Fruit fly (Drosophila melanogaster) whole organism, embryonic: ENCODE data around the gene CG15418.

ENCODE experiments used
- Bgb ChIP-seq: fragments of 200-800 bp; sonication (Bioruptor generic); IDR thresholded peaks from 2 replicates; pipeline ENCODE4 v1.3.6; 2022; ENCODE audit warnings: missing biosample characterization, missing genetic modification characterization; ENCODE audit not compliant: partially characterized antibody
- CG1233 ChIP-seq: fragments of 200-800 bp; sonication (Bioruptor generic); optimal IDR thresholded peaks from 4 replicates; lab custom pipeline; 2018; ENCODE audit warnings: missing biosample characterization, mild to moderate bottlenecking, missing genetic modification characterization
- CG12942 ChIP-seq: fragments of 200-800 bp; sonication (Bioruptor generic); optimal IDR thresholded peaks from 3 replicates; lab custom pipeline; 2016; ENCODE audit warnings: missing biosample characterization, missing genetic modification characterization
- CG13123 ChIP-seq: fragments of 200-800 bp; sonication (Bioruptor generic); optimal IDR thresholded peaks from 2 replicates; lab custom pipeline; 2016; ENCODE audit warnings: missing biosample characterization, missing genetic modification characterization
- CG13775 ChIP-seq: fragments of 200-800 bp; sonication (Bioruptor generic); optimal IDR thresholded peaks from 3 replicates; lab custom pipeline; 2017; ENCODE audit warnings: missing biosample characterization, mild to moderate bottlenecking, missing genetic modification characterization
- CG1529 ChIP-seq: fragments of 200-800 bp; sonication (Bioruptor generic); optimal IDR thresholded peaks from 3 replicates; lab custom pipeline; 2018; ENCODE audit warnings: missing biosample characterization, missing genetic modification characterization
- CG18262 ChIP-seq: fragments of 200-800 bp; optimal IDR thresholded peaks from 3 replicates; lab custom pipeline; 2019; ENCODE audit warnings: missing biosample characterization, mild to moderate bottlenecking, missing genetic modification characterization, moderate library complexity
- CG18764 ChIP-seq: fragments of 200-800 bp; sonication (Bioruptor generic); optimal IDR thresholded peaks from 3 replicates; lab custom pipeline; 2016; ENCODE audit warnings: missing biosample characterization, missing genetic modification characterization
- CG2129 ChIP-seq: fragments of 200-800 bp; sonication (Bioruptor generic); IDR thresholded peaks from 2 replicates; pipeline ENCODE4 v1.3.6; 2022; ENCODE audit warnings: missing biosample characterization, missing genetic modification characterization; ENCODE audit not compliant: partially characterized antibody
- CG2712 ChIP-seq: fragments of 200-800 bp; optimal IDR thresholded peaks from 3 replicates; lab custom pipeline; 2019; ENCODE audit warnings: missing biosample characterization, mild to moderate bottlenecking, missing genetic modification characterization, moderate library complexity
- CG30020 ChIP-seq: fragments of 200-800 bp; optimal IDR thresholded peaks from 2 replicates; lab custom pipeline; 2019; ENCODE audit warnings: missing biosample characterization, mild to moderate bottlenecking, missing genetic modification characterization, moderate library complexity
- CG33213 ChIP-seq: fragments of 200-800 bp; sonication (Bioruptor generic); optimal IDR thresholded peaks from 3 replicates; lab custom pipeline; 2016; ENCODE audit warnings: missing biosample characterization, missing genetic modification characterization
- CG34376 ChIP-seq: fragments of 200-800 bp; sonication (Bioruptor generic); optimal IDR thresholded peaks from 2 replicates; lab custom pipeline; 2018; ENCODE audit warnings: missing biosample characterization, mild to moderate bottlenecking, missing genetic modification characterization
- CG6254 ChIP-seq: fragments of 200-800 bp; sonication (Bioruptor generic); optimal IDR thresholded peaks from 3 replicates; lab custom pipeline; 2017; ENCODE audit warnings: mild to moderate bottlenecking, missing biosample characterization, missing genetic modification reagents, missing genetic modification characterization
- CG6765 ChIP-seq: fragments of 200-800 bp; sonication (Bioruptor generic); optimal IDR thresholded peaks from 3 replicates; lab custom pipeline; 2017; ENCODE audit warnings: missing biosample characterization, mild to moderate bottlenecking, missing genetic modification characterization
- CG6791 ChIP-seq: fragments of 200-800 bp; sonication (Bioruptor generic); IDR thresholded peaks from 3 replicates; pipeline ENCODE4 v1.3.6; 2022; ENCODE audit warnings: missing biosample characterization, missing genetic modification characterization; ENCODE audit not compliant: partially characterized antibody
- CG7271 ChIP-seq: fragments of 200-800 bp; sonication (Bioruptor generic); optimal IDR thresholded peaks from 2 replicates; lab custom pipeline; 2018; ENCODE audit warnings: missing biosample characterization, mild to moderate bottlenecking, missing genetic modification characterization, moderate library complexity
- CG7556 ChIP-seq: fragments of 200-800 bp; sonication (Bioruptor generic); optimal IDR thresholded peaks from 2 replicates; lab custom pipeline; 2017; ENCODE audit warnings: missing biosample characterization, mild to moderate bottlenecking, missing genetic modification characterization
- CG8089 ChIP-seq: fragments of 200-800 bp; sonication (Bioruptor generic); optimal IDR thresholded peaks from 3 replicates; lab custom pipeline; 2016; ENCODE audit warnings: missing biosample characterization, missing genetic modification characterization
- CG9609 ChIP-seq: fragments of 200-800 bp; sonication (Bioruptor generic); optimal IDR thresholded peaks from 3 replicates; lab custom pipeline; 2016; ENCODE audit warnings: missing biosample characterization, missing genetic modification characterization
- D19B ChIP-seq: fragments of 200-800 bp; sonication (Bioruptor generic); optimal IDR thresholded peaks from 2 replicates; lab custom pipeline; 2017; ENCODE audit warnings: missing biosample characterization, mild to moderate bottlenecking, missing genetic modification characterization
- Dbx ChIP-seq: fragments of 200-800 bp; sonication (Bioruptor generic); IDR thresholded peaks from 3 replicates; pipeline ENCODE4 v1.3.6; 2022; ENCODE audit warnings: missing biosample characterization, missing genetic modification characterization
- Deaf1 ChIP-seq: fragments of 200-800 bp; optimal IDR thresholded peaks from 3 replicates; lab custom pipeline; 2019; ENCODE audit warnings: missing biosample characterization, mild to moderate bottlenecking, missing genetic modification characterization, moderate library complexity
- Dip3 ChIP-seq: fragments of 200-800 bp; sonication (Bioruptor generic); optimal IDR thresholded peaks from 3 replicates; lab custom pipeline; 2016; ENCODE audit warnings: missing biosample characterization, missing genetic modification characterization
- Doc2 ChIP-seq: fragments of 200-800 bp; sonication (Bioruptor generic); IDR thresholded peaks from 2 replicates; pipeline ENCODE4 v1.3.6; 2022; ENCODE audit warnings: missing biosample characterization, missing genetic modification characterization
- Hr39 ChIP-seq: fragments of >200 bp; optimal IDR thresholded peaks from 2 replicates; lab custom pipeline; 2017
- Hsf ChIP-seq: fragments of 200-800 bp; sonication (Bioruptor generic); optimal IDR thresholded peaks from 3 replicates; lab custom pipeline; 2016; ENCODE audit warnings: missing biosample characterization, missing genetic modification characterization
- Mrtf ChIP-seq: fragments of 200-800 bp; sonication (Bioruptor generic); IDR thresholded peaks from 3 replicates; pipeline ENCODE4 v1.3.6; 2022; ENCODE audit warnings: missing biosample characterization, missing genetic modification characterization
- NC2α ChIP-seq: fragments of 200-800 bp; sonication (Bioruptor generic); optimal IDR thresholded peaks from 2 replicates; lab custom pipeline; 2016; ENCODE audit warnings: missing biosample characterization, missing genetic modification characterization
- NfI ChIP-seq: fragments of 200-800 bp; sonication (Bioruptor generic); optimal IDR thresholded peaks from 3 replicates; lab custom pipeline; 2018; ENCODE audit warnings: missing biosample characterization, mild to moderate bottlenecking, missing genetic modification characterization, moderate library complexity
- Ravus ChIP-seq: fragments of 200-800 bp; sonication (Bioruptor generic); IDR thresholded peaks from 2 replicates; pipeline ENCODE4 v1.3.6; 2022; ENCODE audit warnings: missing biosample characterization, missing genetic modification characterization
- Scr ChIP-seq: fragments of 200-800 bp; sonication (Bioruptor generic); IDR thresholded peaks from 2 replicates; pipeline ENCODE4 v1.3.6; 2022; ENCODE audit warnings: missing biosample characterization, missing genetic modification characterization; ENCODE audit not compliant: partially characterized antibody
- ab ChIP-seq: fragments of 200-800 bp; sonication (Bioruptor generic); optimal IDR thresholded peaks from 2 replicates; lab custom pipeline; 2016; ENCODE audit warnings: missing biosample characterization, missing genetic modification characterization
- caup ChIP-seq: fragments of 200-800 bp; sonication (Bioruptor generic); optimal IDR thresholded peaks from 3 replicates; lab custom pipeline; 2017; ENCODE audit warnings: missing biosample characterization, mild to moderate bottlenecking, missing genetic modification characterization, moderate library complexity; ENCODE audit not compliant: severe bottlenecking
- da ChIP-seq: fragments of 200-800 bp; sonication (Bioruptor generic); optimal IDR thresholded peaks from 2 replicates; lab custom pipeline; 2016; ENCODE audit warnings: missing biosample characterization, missing genetic modification characterization
- dan ChIP-seq: fragments of 200-800 bp; sonication (Bioruptor generic); IDR thresholded peaks from 2 replicates; pipeline ENCODE4 v1.3.6; 2022; ENCODE audit warnings: missing biosample characterization, missing genetic modification characterization
- fd3F ChIP-seq: fragments of 200-800 bp; sonication (Bioruptor generic); optimal IDR thresholded peaks from 2 replicates; lab custom pipeline; 2018; ENCODE audit warnings: missing biosample characterization, mild to moderate bottlenecking, missing genetic modification characterization, moderate library complexity
- gem ChIP-seq: fragments of 200-800 bp; sonication (Bioruptor generic); optimal IDR thresholded peaks from 2 replicates; lab custom pipeline; 2019; ENCODE audit warnings: missing biosample characterization, mild to moderate bottlenecking, missing genetic modification characterization, moderate library complexity
- hbn ChIP-seq: fragments of 200-800 bp; sonication (Bioruptor generic); IDR thresholded peaks from 2 replicates; pipeline ENCODE4 v1.3.6; 2022; ENCODE audit warnings: missing biosample characterization, missing genetic modification characterization; ENCODE audit not compliant: partially characterized antibody
- lab ChIP-seq: fragments of 200-800 bp; sonication (Bioruptor generic); optimal IDR thresholded peaks from 3 replicates; lab custom pipeline; 2017; ENCODE audit warnings: missing biosample characterization, missing genetic modification characterization, mild to moderate bottlenecking, moderate library complexity, missing genetic modification reagents
- lilli ChIP-seq: fragments of 200-800 bp; sonication (Bioruptor generic); optimal IDR thresholded peaks from 3 replicates; lab custom pipeline; 2016; ENCODE audit warnings: missing biosample characterization, missing genetic modification characterization
- odd ChIP-seq: fragments of 200-800 bp; sonication (Bioruptor generic); optimal IDR thresholded peaks from 2 replicates; lab custom pipeline; 2017; ENCODE audit warnings: missing biosample characterization, mild to moderate bottlenecking, missing genetic modification characterization
- pfk ChIP-seq: fragments of 200-800 bp; sonication (Bioruptor generic); optimal IDR thresholded peaks from 2 replicates; lab custom pipeline; 2018; ENCODE audit warnings: missing biosample characterization, mild to moderate bottlenecking, missing genetic modification characterization, moderate library complexity
- pros ChIP-seq: fragments of 200-800 bp; sonication (Bioruptor generic); optimal IDR thresholded peaks from 3 replicates; lab custom pipeline; 2019; ENCODE audit warnings: missing biosample characterization, mild to moderate bottlenecking, missing genetic modification characterization, moderate library complexity
- psq ChIP-seq: fragments of 200-800 bp; sonication (Bioruptor generic); optimal IDR thresholded peaks from 2 replicates; lab custom pipeline; 2017; ENCODE audit warnings: missing biosample characterization, missing genetic modification characterization
- ranshi ChIP-seq: fragments of 200-800 bp; sonication (Bioruptor generic); IDR thresholded peaks from 2 replicates; pipeline ENCODE4 v1.3.6; 2022; ENCODE audit warnings: missing biosample characterization, missing genetic modification characterization
- run ChIP-seq: fragments of 200-800 bp; sonication (Bioruptor generic); optimal IDR thresholded peaks from 3 replicates; lab custom pipeline; 2018; ENCODE audit warnings: missing biosample characterization, mild to moderate bottlenecking, missing genetic modification characterization
- sens ChIP-seq: fragments of 200-800 bp; sonication (Bioruptor generic); peaks from one replicate; lab custom pipeline; 2016; ENCODE audit warnings: missing biosample characterization, missing genetic modification characterization
- tio ChIP-seq: fragments of 200-800 bp; sonication (Bioruptor generic); optimal IDR thresholded peaks from 2 replicates; lab custom pipeline; 2017; ENCODE audit warnings: missing biosample characterization, missing genetic modification characterization, inconsistent platforms
- tll ChIP-seq, 2 experiments: fragments of 200-800 bp in 1 of 2; fragments of >200 bp in 1 of 2; sonication (Bioruptor generic) in 1 of 2; optimal IDR thresholded peaks; 2 replicates each; lab custom pipeline; 2017 to 2019; ENCODE audit warnings: missing biosample characterization in 2 of 2, missing genetic modification characterization in 2 of 2, mild to moderate bottlenecking in 1 of 2, moderate library complexity in 1 of 2
- yki ChIP-seq: fragments of >200 bp; optimal IDR thresholded peaks from 3 replicates; lab custom pipeline; 2018
- zen ChIP-seq: fragments of 200-800 bp; sonication (Bioruptor generic); optimal IDR thresholded peaks from 3 replicates; lab custom pipeline; 2018; ENCODE audit warnings: missing biosample characterization, mild to moderate bottlenecking, missing genetic modification characterization, moderate library complexity

Gene CG15418

DNA sequence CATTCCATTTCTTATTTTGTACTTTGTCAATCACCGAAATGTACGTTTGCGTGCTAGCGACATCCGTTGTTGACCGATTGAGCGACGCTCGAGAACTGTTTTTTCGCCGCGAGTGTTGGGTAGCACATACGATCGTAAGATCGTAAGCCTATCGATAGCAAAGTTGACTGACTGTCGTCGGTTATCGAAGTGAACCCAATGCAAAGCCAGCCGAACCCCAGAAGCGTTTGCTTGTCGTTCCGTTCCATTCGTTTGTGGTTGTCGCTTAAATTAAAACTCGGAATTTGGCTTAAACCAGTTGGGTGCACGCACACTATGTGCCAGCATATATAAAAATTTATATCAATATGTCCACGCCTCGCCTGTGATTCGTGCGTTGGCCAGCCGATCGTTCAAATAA is 24.5 kb upstream of the CG15418 start (continued):
- no peak for TF ChIP-seq odd (GFP tag; lab: Kevin White, UChicago)
- TF ChIP-seq Dip3, result no peak
- TF ChIP-seq CG12942, result no peak
- no peak for TF ChIP-seq CG9609 (GFP tag; lab: Kevin White, UChicago)
- TF ChIP-seq tio (GFP tag; lab: Kevin White, UChicago), result no peak
- TF ChIP-seq caup (GFP tag; lab: Kevin White, UChicago), result no peak
- TF ChIP-seq CG6254 (GFP tag; lab: Kevin White, UChicago), result no peak
- no peak for TF ChIP-seq CG18764 (GFP tag; lab: Kevin White, UChicago)
- peak; percentile 36 for TF ChIP-seq pfk (GFP tag; lab: Kevin White, UChicago)
- no peak for TF ChIP-seq CG13775 (GFP tag; lab: Kevin White, UChicago)
- no peak for TF ChIP-seq CG7556 (GFP tag; lab: Kevin White, UChicago)
- TF ChIP-seq CG6765 (GFP tag; lab: Kevin White, UChicago), result no peak
- no peak for TF ChIP-seq CG2129
- TF ChIP-seq CG33213, result no peak
- TF ChIP-seq Scr (GFP tag; lab: Robert Waterston, UW), result peak; percentile 56
- TF ChIP-seq CG34376 (GFP tag; lab: Kevin White, UChicago), result no peak
- TF ChIP-seq lilli (GFP tag; lab: Kevin White, UChicago), result no peak
- TF ChIP-seq CG1529 (GFP tag; lab: Kevin White, UChicago), result no peak
- TF ChIP-seq Doc2 (GFP tag; lab: Robert Waterston, UW), result no peak
- TF ChIP-seq da (GFP tag; lab: Kevin White, UChicago), result no peak
- no peak for TF ChIP-seq run
- TF ChIP-seq Hr39, result no peak
- no peak for TF ChIP-seq dan (GFP tag; lab: Robert Waterston, UW)
- TF ChIP-seq CG30020, result no peak
- TF ChIP-seq tll (GFP tag; optimal IDR thresholded peaks at IDR 0.05; lab: Kevin White, UChicago), result no peak
- no peak for TF ChIP-seq gem (tag; lab: Kevin White, UChicago)
- no peak for TF ChIP-seq CG18262 (tag; lab: Kevin White, UChicago)
- TF ChIP-seq CG7271 (tag; lab: Kevin White, UChicago), result no peak
- no peak for TF ChIP-seq fd3F (GFP tag; lab: Kevin White, UChicago)
- TF ChIP-seq pros (GFP tag; lab: Kevin White, UChicago), result no peak
- no peak for TF ChIP-seq NfI (GFP tag; lab: Kevin White, UChicago)
- TF ChIP-seq NC2α (GFP tag; lab: Kevin White, UChicago), result no peak
- TF ChIP-seq CG6791 (GFP tag; lab: Robert Waterston, UW), result peak; percentile 64; the same call in 2 of the 3 replicates
- TF ChIP-seq ranshi, result no peak
- TF ChIP-seq hbn (GFP tag; lab: Robert Waterston, UW), result peak; percentile 52
- no peak for TF ChIP-seq CG8089 (GFP tag; lab: Kevin White, UChicago)
- TF ChIP-seq yki, result no peak
- TF ChIP-seq CG2712 (tag; lab: Kevin White, UChicago), result no peak
- no peak for TF ChIP-seq Hsf (GFP tag; lab: Kevin White, UChicago)
- TF ChIP-seq CG13123 (GFP tag; lab: Kevin White, UChicago), result no peak
- TF ChIP-seq Dbx (GFP tag; lab: Robert Waterston, UW), result no peak
- no peak for TF ChIP-seq zen (tag; lab: Kevin White, UChicago)
- TF ChIP-seq Ravus (GFP tag; lab: Robert Waterston, UW), result no peak
- peak; percentile 66 for TF ChIP-seq Bgb (GFP tag; lab: Robert Waterston, UW)
- TF ChIP-seq ab (GFP tag; lab: Kevin White, UChicago), result no peak
- no peak for TF ChIP-seq Mrtf (GFP tag; lab: Robert Waterston, UW)
- no peak for TF ChIP-seq D19B
- TF ChIP-seq lab, result no peak
- peak; percentile 65 for TF ChIP-seq Deaf1
- TF ChIP-seq CG1233, result no peak
- no peak for TF ChIP-seq sens (GFP tag; lab: Kevin White, UChicago)
- no peak for TF ChIP-seq psq
